Fruit fly (Drosophila melanogaster) whole organism, wandering third instar larva: ENCODE measurements around the gene CG13838.

ENCODE experiments used
- CG9705 ChIP-seq: fragments of 200-800 bp; sonication (Bioruptor generic); optimal IDR thresholded peaks from 2 replicates; lab custom pipeline; 2018; ENCODE audit warnings: missing biosample characterization, mild to moderate bottlenecking, missing genetic modification characterization
- N ChIP-seq: fragments of >200 bp; optimal IDR thresholded peaks from 2 replicates; lab custom pipeline; 2018; ENCODE audit warnings: missing biosample characterization, missing external identifiers, missing genetic modification characterization
- OdsH ChIP-seq: fragments of 200-800 bp; sonication (Bioruptor generic); optimal IDR thresholded peaks from 2 replicates; lab custom pipeline; 2016; ENCODE audit warnings: missing biosample characterization, mild to moderate bottlenecking, missing genetic modification characterization
- Rel ChIP-seq, 2 experiments: fragments of 200-800 bp; sonication (Bioruptor generic) in 1 of 2; optimal IDR thresholded peaks; 2 replicates in 1 of 2; 3 replicates in 1 of 2; lab custom pipeline; 2016 to 2019; ENCODE audit warnings: mild to moderate bottlenecking in 2 of 2, missing biosample characterization in 2 of 2, missing genetic modification characterization in 2 of 2, moderate library complexity in 1 of 2
- dsf ChIP-seq: sonication (Bioruptor generic); optimal IDR thresholded peaks from 2 replicates; lab custom pipeline; 2016; ENCODE audit warnings: missing biosample characterization, missing genetic modification characterization, borderline replicate concordance
- lola ChIP-seq: fragments of >200 bp; optimal IDR thresholded peaks from 2 replicates; lab custom pipeline; 2017; ENCODE audit warnings: missing biosample characterization, missing genetic modification characterization
- psq ChIP-seq: fragments of 200-800 bp; sonication (Bioruptor generic); optimal IDR thresholded peaks from 3 replicates; lab custom pipeline; 2017; ENCODE audit warnings: missing biosample characterization, mild to moderate bottlenecking, missing genetic modification characterization, moderate library complexity
- sage ChIP-seq: fragments of 200-800 bp; sonication (Bioruptor generic); optimal IDR thresholded peaks from 2 replicates; lab custom pipeline; 2016; ENCODE audit warnings: missing biosample characterization, mild to moderate bottlenecking, missing genetic modification characterization
- sv ChIP-seq: fragments of 200-800 bp; sonication (Bioruptor generic); optimal IDR thresholded peaks from 3 replicates; lab custom pipeline; 2016; ENCODE audit warnings: missing biosample characterization, missing genetic modification characterization
- woc ChIP-seq: sonication (Bioruptor generic); optimal IDR thresholded peaks from 2 replicates; lab custom pipeline; 2016; ENCODE audit warnings: missing biosample characterization, mild to moderate bottlenecking, missing genetic modification characterization

dm6 chr3R:23038062-23038461 lies 4.0 kb upstream of the CG13838 start:
- TF ChIP-seq OdsH, result no peak
- TF ChIP-seq dsf (GFP tag; lab: Kevin White, UChicago), result no peak
- TF ChIP-seq sage (GFP tag; lab: Kevin White, UChicago), result no peak
- no peak for TF ChIP-seq psq (GFP tag; lab: Kevin White, UChicago)
- no peak for TF ChIP-seq Rel (GFP tag; optimal IDR thresholded peaks at IDR 0.05; lab: Kevin White, UChicago)
- no peak for TF ChIP-seq Rel (tag; optimal IDR thresholded peaks at IDR 0.05; lab: Kevin White, UChicago)
- TF ChIP-seq woc (GFP tag; lab: Kevin White, UChicago), result no peak
- no peak for TF ChIP-seq CG9705
- TF ChIP-seq N, result no peak
- no peak for TF ChIP-seq sv (GFP tag; lab: Kevin White, UChicago)
- no peak for TF ChIP-seq lola (GFP tag; lab: Kevin White, UChicago)
